Fruit fly (Drosophila melanogaster) whole organism, larva: Measurements from ENCODE around the gene rudhira.

Source experiments
- noc ChIP-seq: fragments of 200-800 bp; sonication (Bioruptor generic); optimal IDR thresholded peaks from 3 replicates; lab custom pipeline; 2019; ENCODE audit warnings: missing biosample characterization, mild to moderate bottlenecking, missing genetic modification characterization, moderate library complexity

rudhira gene

dm6 chrX:11816434-11816948, at the start of gene rudhira, which contains the start of gene CG1578:
TSS of gene rudhira (plus strand) at chrX:11816898.
TSS of gene CG1578 (minus strand) at chrX:11816551.
- TF ChIP-seq noc: no peak

DNA sequence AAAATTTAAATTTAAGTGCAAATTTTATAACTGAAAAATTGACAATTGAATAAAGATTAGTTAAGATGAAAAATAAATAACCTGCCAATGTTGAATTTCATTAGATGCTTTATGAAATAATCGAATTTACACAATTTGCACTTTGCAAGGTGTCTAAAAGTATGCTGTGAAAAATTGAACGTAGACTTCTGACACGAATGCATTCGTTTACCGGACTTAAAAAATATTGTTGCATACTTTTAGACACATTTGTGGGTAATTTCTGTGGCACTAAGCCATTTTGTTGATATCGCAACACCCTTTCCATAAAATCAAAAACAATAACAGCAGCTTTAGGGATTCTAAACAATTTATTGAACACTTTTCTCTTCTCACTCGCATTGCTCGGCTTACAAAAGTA, 47.3 kb upstream of the rudhira start:
- no peak for TF ChIP-seq noc

dm6 chrX:11775987-11776587, 40.6 kb upstream of the rudhira start:
- no peak for TF ChIP-seq noc

- TF ChIP-seq noc: no peak
These were observed 37.9 kb upstream of the rudhira start, which contains the start of gene dy for dm6 chrX:11778734-11779220. TSS of gene dy (minus strand) at chrX:11778784.

DNA sequence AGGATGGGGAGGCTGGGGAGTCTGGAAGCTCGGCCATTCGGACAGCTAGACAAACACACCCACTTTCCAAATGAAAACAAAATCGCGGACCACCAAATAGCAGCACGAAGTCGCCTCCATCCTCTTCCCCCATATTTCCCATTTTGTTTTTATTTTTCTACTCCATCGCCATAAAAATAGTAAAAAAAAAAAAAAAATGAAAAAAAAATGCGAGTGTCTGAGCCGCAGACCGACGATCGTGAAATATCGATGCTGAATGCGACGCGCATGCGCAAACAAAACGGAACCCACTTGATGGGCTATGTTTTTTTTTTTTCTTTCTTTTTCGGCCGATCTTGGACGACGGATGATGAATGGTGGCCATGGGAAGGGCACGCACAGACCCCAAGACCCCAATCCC, 31.7 kb upstream of the rudhira start:
- TF ChIP-seq noc: no peak

- TF ChIP-seq noc: no peak
These were observed 29.6 kb upstream of the rudhira start, which contains the start of gene Karl for dm6 chrX:11787081-11787480. TSS of gene Karl (plus strand) at chrX:11787381.

DNA sequence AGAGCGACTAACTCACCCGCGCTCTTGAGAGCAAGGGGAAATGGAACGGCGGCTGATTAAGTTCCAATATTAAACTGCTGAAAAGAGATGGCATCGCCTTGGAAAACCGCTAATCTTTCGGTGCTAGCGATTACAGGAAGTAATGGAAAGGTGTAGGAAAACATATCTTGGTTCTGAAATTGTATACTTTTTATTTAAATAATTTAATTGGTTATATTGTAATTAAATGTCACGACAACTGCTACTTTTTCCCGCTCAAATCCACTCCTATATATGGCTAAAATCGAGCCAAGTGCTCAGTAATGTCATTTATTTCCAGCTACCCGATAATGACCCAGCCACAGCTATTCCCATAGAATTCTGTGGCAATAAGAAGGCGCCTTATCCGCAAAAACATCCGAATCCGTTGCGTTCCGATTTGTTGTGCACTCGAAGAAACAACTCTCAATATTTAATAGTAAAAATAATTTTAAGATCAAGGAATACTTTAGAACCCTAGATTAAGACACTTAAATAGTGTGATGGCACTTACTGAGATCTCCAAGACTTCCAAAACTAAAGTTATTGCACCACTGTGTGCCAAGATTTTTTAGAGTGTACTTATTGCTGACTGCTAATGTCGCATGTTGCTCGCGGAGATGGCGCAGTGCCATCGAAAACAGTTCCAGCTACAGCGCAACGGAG, 28.4 kb upstream of the rudhira start:
- peak; percentile 46 for TF ChIP-seq noc

- TF ChIP-seq noc: peak; percentile 33
These were observed 24.0 kb upstream of the rudhira start, which contains the start of gene CkIIbeta for dm6 chrX:11792415-11793328. TSS of gene CkIIbeta (plus strand) at chrX:11792533.

DNA sequence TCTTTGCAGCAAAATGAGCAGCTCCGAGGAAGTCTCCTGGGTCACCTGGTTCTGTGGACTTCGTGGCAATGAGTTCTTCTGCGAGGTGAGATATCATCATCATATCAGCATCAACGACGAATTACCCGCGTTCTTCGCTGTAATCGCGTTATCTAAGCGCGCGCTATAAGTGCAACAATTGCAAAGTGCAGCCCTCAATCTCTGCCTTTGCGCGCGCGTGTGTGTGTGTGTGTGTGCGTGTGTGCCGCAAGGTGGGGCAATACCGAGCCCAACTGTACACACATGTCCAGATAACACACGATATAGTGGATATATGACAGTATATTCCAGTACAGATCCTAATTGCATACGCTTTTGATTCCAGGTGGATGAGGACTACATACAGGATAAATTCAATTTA, 23.3 kb upstream of the rudhira start:
- TF ChIP-seq noc: no peak

DNA sequence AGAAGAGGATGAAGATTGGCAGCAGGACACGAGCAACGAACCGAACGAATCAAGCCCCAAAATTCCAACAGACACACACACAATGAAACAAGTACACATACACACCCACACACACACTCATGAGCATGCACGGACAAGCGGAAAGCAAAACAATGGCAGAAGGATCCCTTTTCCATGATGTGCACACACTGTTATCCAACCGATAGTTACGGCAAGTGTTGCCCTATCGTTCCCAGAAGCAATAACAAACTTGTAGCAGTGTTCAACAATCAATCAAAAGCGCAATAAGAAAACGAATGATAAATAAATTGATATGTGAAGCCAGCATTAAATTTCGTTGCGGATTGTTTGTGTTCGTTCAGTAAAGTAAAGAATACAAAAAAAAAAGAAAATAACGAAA, 19.8 kb upstream of the rudhira start:
- TF ChIP-seq noc: no peak

dm6 chrX:11798522-11798921, 18.2 kb upstream of the rudhira start:
- no peak for TF ChIP-seq noc

dm6 chrX:11799931-11800330, 16.8 kb upstream of the rudhira start:
- TF ChIP-seq noc: no peak

dm6 chrX:11805066-11805766, 11.5 kb upstream of the rudhira start:
- TF ChIP-seq noc: peak; percentile 34

- TF ChIP-seq noc: peak; percentile 8
These were observed 10.5 kb upstream of the rudhira start for dm6 chrX:11806196-11806595.

DNA sequence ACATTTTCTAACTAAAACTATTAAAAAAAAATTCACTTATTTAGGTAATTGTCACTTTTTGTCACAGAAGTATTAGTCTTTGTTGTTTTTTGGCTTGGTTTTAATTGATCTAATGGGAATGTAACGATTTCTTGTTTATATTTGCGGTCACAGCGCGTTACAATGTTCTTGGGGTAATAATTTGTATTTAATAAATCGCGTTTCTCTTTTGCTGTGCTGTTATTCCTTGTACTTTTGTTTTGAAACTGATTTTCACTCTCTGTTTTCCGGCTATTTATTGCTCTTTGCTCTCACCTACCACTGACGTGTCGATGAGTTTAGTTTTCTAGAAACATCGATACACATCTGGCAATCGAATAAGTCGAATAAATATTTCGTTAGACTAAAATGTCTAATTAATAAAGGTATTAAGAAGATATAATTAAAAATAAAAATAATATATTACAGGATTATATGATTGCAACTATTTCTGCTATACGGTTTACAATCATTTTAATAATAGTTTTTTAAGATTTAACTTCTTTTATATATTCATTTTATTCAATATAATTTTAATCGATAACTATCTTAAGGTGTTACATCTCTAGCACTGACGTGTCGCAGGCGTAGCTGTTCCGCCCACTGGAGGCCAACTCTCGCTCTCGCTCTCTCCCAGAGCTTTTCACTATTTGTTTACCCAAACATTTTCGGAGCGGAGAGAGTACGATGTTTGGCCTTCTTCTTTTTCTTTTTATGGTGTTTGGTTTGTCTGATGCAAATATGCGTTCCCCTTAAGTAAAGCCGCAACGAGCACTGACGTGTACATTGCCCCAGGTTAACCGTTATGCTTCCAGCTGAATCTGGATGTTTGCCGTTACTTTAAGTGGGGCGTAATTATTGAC, 9.6 kb upstream of the rudhira start, which contains the start of gene Hsc70-3:
Gene Hsc70-3 (minus strand): TSS at position 251 of the 881 bp plus-strand sequence.
- peak; percentile 54 for TF ChIP-seq noc
